Fruit fly (Drosophila melanogaster) whole organism, adult: ENCODE results near the gene PEK.

Source experiments
- CG11617 ChIP-seq: fragments of 200-800 bp; sonication (Bioruptor generic); optimal IDR thresholded peaks from 2 replicates; lab custom pipeline; 2017; ENCODE audit warnings: mild to moderate bottlenecking, missing biosample characterization, missing genetic modification reagents, missing genetic modification characterization
- CG12768 ChIP-seq: fragments of 200-800 bp; sonication (Bioruptor generic); optimal IDR thresholded peaks from 2 replicates; lab custom pipeline; 2017; ENCODE audit warnings: missing biosample characterization, missing genetic modification characterization, mild to moderate bottlenecking, moderate library complexity, missing genetic modification reagents
- CG14711 ChIP-seq: fragments of 200-800 bp; sonication (Bioruptor generic); optimal IDR thresholded peaks from 2 replicates; lab custom pipeline; 2018; ENCODE audit warnings: missing biosample characterization, mild to moderate bottlenecking, missing genetic modification characterization, moderate library complexity
- CG1620 ChIP-seq: fragments of 200-800 bp; sonication (Bioruptor generic); optimal IDR thresholded peaks from 2 replicates; lab custom pipeline; 2016; ENCODE audit warnings: missing biosample characterization, missing genetic modification characterization
- CG33017 ChIP-seq: fragments of 200-800 bp; sonication (Bioruptor generic); optimal IDR thresholded peaks from 2 replicates; lab custom pipeline; 2018; ENCODE audit warnings: missing biosample characterization, mild to moderate bottlenecking, missing genetic modification characterization, moderate library complexity
- CG5204 ChIP-seq: fragments of 200-800 bp; sonication (Bioruptor generic); optimal IDR thresholded peaks from 2 replicates; lab custom pipeline; 2016; ENCODE audit warnings: missing biosample characterization, missing genetic modification characterization
- CG7045 ChIP-seq: fragments of 200-800 bp; sonication (Bioruptor generic); optimal IDR thresholded peaks from 2 replicates; lab custom pipeline; 2017; ENCODE audit warnings: missing biosample characterization, mild to moderate bottlenecking, missing genetic modification characterization
- CG7101 ChIP-seq: fragments of 200-800 bp; sonication (Bioruptor generic); optimal IDR thresholded peaks from 2 replicates; lab custom pipeline; 2018; ENCODE audit warnings: missing biosample characterization, mild to moderate bottlenecking, missing genetic modification characterization, moderate library complexity
- Clk ChIP-seq: fragments of 200-800 bp; sonication (Bioruptor generic); optimal IDR thresholded peaks from 2 replicates; lab custom pipeline; 2017; ENCODE audit warnings: missing biosample characterization, missing genetic modification characterization
- Crg-1 ChIP-seq: fragments of 200-800 bp; sonication (Bioruptor generic); optimal IDR thresholded peaks from 2 replicates; lab custom pipeline; 2016; ENCODE audit warnings: missing biosample characterization, missing genetic modification characterization
- Hr96 ChIP-seq: fragments of 200-800 bp; sonication (Bioruptor generic); optimal IDR thresholded peaks from 2 replicates; lab custom pipeline; 2016; ENCODE audit warnings: missing biosample characterization, missing genetic modification characterization
- Mnt ChIP-seq: fragments of 200-800 bp; sonication (Bioruptor generic); optimal IDR thresholded peaks from 2 replicates; lab custom pipeline; 2016; ENCODE audit warnings: missing biosample characterization, mild to moderate bottlenecking, missing genetic modification characterization
- bab1 ChIP-seq: fragments of 200-800 bp; sonication (Bioruptor generic); optimal IDR thresholded peaks from 3 replicates; lab custom pipeline; 2019; ENCODE audit warnings: missing biosample characterization, mild to moderate bottlenecking, missing genetic modification characterization, moderate library complexity
- cic ChIP-seq: fragments of 200-800 bp; sonication (Bioruptor generic); optimal IDR thresholded peaks from 2 replicates; lab custom pipeline; 2017; ENCODE audit warnings: missing biosample characterization, mild to moderate bottlenecking, missing genetic modification characterization, moderate library complexity
- cnc ChIP-seq, 2 experiments: fragments of >200 bp; optimal IDR thresholded peaks; 2 replicates each; lab custom pipeline; 2017
- kay ChIP-seq: fragments of 200-800 bp; sonication (Bioruptor generic); peaks from one replicate; lab custom pipeline; 2016; ENCODE audit warnings: missing biosample characterization, missing genetic modification characterization, borderline replicate concordance
- ovo ChIP-seq: fragments of 200-800 bp; sonication (Bioruptor generic); optimal IDR thresholded peaks from 2 replicates; lab custom pipeline; 2016; ENCODE audit warnings: missing biosample characterization, missing genetic modification characterization
- pad ChIP-seq: fragments of 200-800 bp; sonication (Bioruptor generic); optimal IDR thresholded peaks from 3 replicates; lab custom pipeline; 2017; ENCODE audit warnings: missing biosample characterization, missing genetic modification characterization, mild to moderate bottlenecking, moderate library complexity, missing genetic modification reagents
- tj ChIP-seq: fragments of 200-800 bp; sonication (Bioruptor generic); optimal IDR thresholded peaks from 3 replicates; lab custom pipeline; 2017; ENCODE audit warnings: missing biosample characterization, mild to moderate bottlenecking, missing genetic modification characterization, moderate library complexity
- toe ChIP-seq: fragments of 200-800 bp; sonication (Bioruptor generic); optimal IDR thresholded peaks from 2 replicates; lab custom pipeline; 2016; ENCODE audit warnings: missing biosample characterization, missing genetic modification characterization

PEK gene

dm6 chr3R:5483488-5484109 lies 19.0 kb upstream of the PEK start, which contains the start of gene ksr:
Gene ksr (minus strand): TSS chr3R:5483906.
- no peak for TF ChIP-seq CG12768 (GFP tag; lab: Kevin White, UChicago)
- TF ChIP-seq CG1620 (GFP tag; lab: Kevin White, UChicago) = no peak
- no peak for TF ChIP-seq Mnt
- peak; percentile 36 for TF ChIP-seq CG14711 (tag; lab: Kevin White, UChicago)
- TF ChIP-seq cnc (optimal IDR thresholded peaks at IDR 0.05; lab: Kevin White, UChicago) = no peak
- TF ChIP-seq kay (GFP tag; lab: Kevin White, UChicago) = no peak
- TF ChIP-seq CG33017 (tag; lab: Kevin White, UChicago) = peak; percentile 56
- TF ChIP-seq CG7101 (tag; lab: Kevin White, UChicago) = peak; percentile 70
- TF ChIP-seq Hr96 = no peak
- no peak for TF ChIP-seq Clk
- TF ChIP-seq CG11617 (GFP tag; lab: Kevin White, UChicago) = no peak
- no peak for TF ChIP-seq CG5204
- no peak for TF ChIP-seq cic
- TF ChIP-seq bab1 = peak; percentile 31
- TF ChIP-seq pad (GFP tag; lab: Kevin White, UChicago) = no peak
- TF ChIP-seq Crg-1 (GFP tag; lab: Kevin White, UChicago) = no peak
- TF ChIP-seq tj (GFP tag; lab: Kevin White, UChicago) = no peak
- TF ChIP-seq toe (GFP tag; lab: Kevin White, UChicago) = no peak
- no peak for TF ChIP-seq CG7045 (GFP tag; lab: Kevin White, UChicago)
- TF ChIP-seq ovo (GFP tag; lab: Kevin White, UChicago) = no peak

- TF ChIP-seq CG12768 (GFP tag; lab: Kevin White, UChicago) (no peak), cic (no peak), pad (GFP tag; lab: Kevin White, UChicago) (no peak), CG11617 (GFP tag; lab: Kevin White, UChicago) (no peak), CG1620 (GFP tag; lab: Kevin White, UChicago) (no peak)
Measured at dm6 chr3R:5482790-5483189, 18.2 kb upstream of the PEK start.

dm6 chr3R:5474551-5474950 lies 10.0 kb upstream of the PEK start, which contains the start of the genes CG45100, HDAC3 and Hcs:
Gene CG45100 (minus strand): TSS chr3R:5474600.
Gene HDAC3 (minus strand): TSS chr3R:5474600.
Gene Hcs (plus strand): TSS chr3R:5474899.
- TF ChIP-seq CG14711 (tag; lab: Kevin White, UChicago) (peak; percentile 26), cnc (optimal IDR thresholded peaks at IDR 0.05; lab: Kevin White, UChicago) (no peak), CG7101 (tag; lab: Kevin White, UChicago) (peak; percentile 31), CG5204 (no peak), CG12768 (GFP tag; lab: Kevin White, UChicago) (peak; percentile 59), Mnt (peak; percentile 28), CG33017 (tag; lab: Kevin White, UChicago) (no peak), CG1620 (GFP tag; lab: Kevin White, UChicago) (peak; percentile 39), bab1 (no peak), Hr96 (no peak), Clk (peak; percentile 29), pad (GFP tag; lab: Kevin White, UChicago) (peak; percentile 19), CG7045 (GFP tag; lab: Kevin White, UChicago) (no peak), ovo (GFP tag; lab: Kevin White, UChicago) (no peak), tj (GFP tag; lab: Kevin White, UChicago) (no peak), Crg-1 (GFP tag; lab: Kevin White, UChicago) (no peak), cic (no peak), toe (GFP tag; lab: Kevin White, UChicago) (no peak), kay (GFP tag; lab: Kevin White, UChicago) (no peak), CG11617 (GFP tag; lab: Kevin White, UChicago) (peak; percentile 34)

dm6 chr3R:5470586-5471283 lies 6.2 kb upstream of the PEK start, which contains the start of the genes mRpL44 and Snr1:
Gene mRpL44 (minus strand): TSS chr3R:5470636.
Gene Snr1 (plus strand): TSS chr3R:5470926.
- TF ChIP-seq CG1620 (GFP tag; lab: Kevin White, UChicago) = peak; percentile 42
- peak; percentile 72 for TF ChIP-seq CG12768 (GFP tag; lab: Kevin White, UChicago)
- TF ChIP-seq tj (GFP tag; lab: Kevin White, UChicago) = no peak
- peak; percentile 84 for TF ChIP-seq CG7101 (tag; lab: Kevin White, UChicago)
- no peak for TF ChIP-seq kay (GFP tag; lab: Kevin White, UChicago)
- TF ChIP-seq CG14711 (tag; lab: Kevin White, UChicago) = peak; percentile 71
- TF ChIP-seq pad (GFP tag; lab: Kevin White, UChicago) = peak; percentile 72
- peak; percentile 73 for TF ChIP-seq Crg-1 (GFP tag; lab: Kevin White, UChicago)
- TF ChIP-seq toe (GFP tag; lab: Kevin White, UChicago) = no peak
- TF ChIP-seq Mnt = peak; percentile 72
- TF ChIP-seq bab1 = peak; percentile 13
- peak; percentile 65 for TF ChIP-seq CG7045 (GFP tag; lab: Kevin White, UChicago)
- TF ChIP-seq CG5204 = no peak
- no peak for TF ChIP-seq Clk
- no peak for TF ChIP-seq Hr96
- TF ChIP-seq cic = peak; percentile 44
- TF ChIP-seq cnc (optimal IDR thresholded peaks at IDR 0.05; lab: Kevin White, UChicago) = no peak
- peak; percentile 76 for TF ChIP-seq CG11617 (GFP tag; lab: Kevin White, UChicago)
- TF ChIP-seq CG33017 (tag; lab: Kevin White, UChicago) = peak; percentile 72
- TF ChIP-seq ovo (GFP tag; lab: Kevin White, UChicago) = peak; percentile 25

dm6 chr3R:5467619-5468018 lies 3.1 kb upstream of the PEK start, which contains the start of gene POLDIP2:
Gene POLDIP2 (plus strand): TSS chr3R:5467778.
- TF ChIP-seq toe (GFP tag; lab: Kevin White, UChicago) (no peak), pad (GFP tag; lab: Kevin White, UChicago) (no peak), Mnt (peak; percentile 37)
